Worm (Caenorhabditis elegans) whole organism, late embryonic: ENCODE measurements around the gene teg-1.

Source experiments
- ama-1 ChIP-seq: fragments of 150-350 bp; optimal IDR thresholded peaks from 2 replicates; lab custom pipeline; 2014
- fkh-10 ChIP-seq: fragments of 150-350 bp; optimal IDR thresholded peaks from 2 replicates; lab custom pipeline; 2014; ENCODE audit warnings: missing biosample characterization, missing genetic modification reagents, missing genetic modification characterization
- hlh-8 ChIP-seq: sonication (generic microtip); optimal IDR thresholded peaks from 2 replicates; lab custom pipeline; 2016; ENCODE audit warnings: missing genotype, missing genetic modification characterization, missing compliant biosample characterization
- madf-2 ChIP-seq: sonication (generic microtip); optimal IDR thresholded peaks from 2 replicates; lab custom pipeline; 2017; ENCODE audit warnings: missing genetic modification characterization, missing compliant biosample characterization
- nhr-11 ChIP-seq: fragments of 150-350 bp; optimal IDR thresholded peaks from 2 replicates; lab custom pipeline; 2014; ENCODE audit warnings: missing biosample characterization, missing genetic modification characterization
- pag-3 ChIP-seq: sonication (generic microtip); optimal IDR thresholded peaks from 2 replicates; lab custom pipeline; 2016; ENCODE audit warnings: missing compliant biosample characterization, missing genetic modification characterization, borderline replicate concordance
- pha-4 ChIP-seq: fragments of 150-350 bp; optimal IDR thresholded peaks from 2 replicates; lab custom pipeline; 2018; ENCODE audit warnings: missing biosample characterization, missing genetic modification reagents, missing genetic modification characterization
- rnt-1 ChIP-seq: sonication (generic microtip); optimal IDR thresholded peaks from 2 replicates; lab custom pipeline; 2016; ENCODE audit warnings: missing genetic modification characterization, missing compliant biosample characterization
- zip-5 ChIP-seq: sonication (generic microtip); optimal IDR thresholded peaks from 2 replicates; lab custom pipeline; 2016; ENCODE audit warnings: missing genetic modification characterization, missing compliant biosample characterization
- ztf-16 ChIP-seq: sonication (generic microtip); optimal IDR thresholded peaks from 2 replicates; lab custom pipeline; 2017; ENCODE audit warnings: missing genetic modification characterization, missing compliant biosample characterization

ce11 chrIII:11274590-11275116, 43.4 kb downstream of the teg-1 start, which contains the start of gene Y47D3A.20:
- TF ChIP-seq ama-1, result no peak
- TF ChIP-seq pha-4 (tag; lab: Kevin White, UChicago), result no peak
- no peak for TF ChIP-seq pag-3 (tag; lab: Kevin White, UChicago)
- TF ChIP-seq madf-2, result no peak
- no peak for TF ChIP-seq nhr-11 (tag; lab: Kevin White, UChicago)
- no peak for TF ChIP-seq ztf-16
- no peak for TF ChIP-seq zip-5 (tag; lab: Kevin White, UChicago)
- no peak for TF ChIP-seq fkh-10 (GFP tag; lab: Kevin White, UChicago)
- TF ChIP-seq hlh-8, result no peak
- TF ChIP-seq rnt-1 (tag; lab: Kevin White, UChicago), result no peak
